Worm (Caenorhabditis elegans): ENCODE data around the gene rabr-4.

- TF ChIP-seq zag-1 (tag; optimal IDR thresholded peaks at IDR 0.05), result no peak
- TF ChIP-seq mdl-1 (tag; optimal IDR thresholded peaks at IDR 0.05), result no peak
- no peak for TF ChIP-seq ceh-16 (tag; optimal IDR thresholded peaks at IDR 0.05)
- TF ChIP-seq unc-62 (GFP tag; optimal IDR thresholded peaks at IDR 0.05), result no peak
- TF ChIP-seq elt-3 (tag; optimal IDR thresholded peaks at IDR 0.05), result no peak
- TF ChIP-seq nhr-28 (tag; optimal IDR thresholded peaks at IDR 0.05), result no peak
- TF ChIP-seq elt-1 (tag; optimal IDR thresholded peaks at IDR 0.05), result no peak
- no peak for TF ChIP-seq ztf-11 (tag; optimal IDR thresholded peaks at IDR 0.05)
- no peak for TF ChIP-seq jun-1 (tag; optimal IDR thresholded peaks at IDR 0.05)
Observed at ce11 chrV:16210257-16211002, 15.7 kb downstream of the rabr-4 start, which contains the start of gene F11A5.16.

Measured in whole organism, L3 larva.